Fruit fly (Drosophila melanogaster) whole organism, embryonic: ENCODE data around the gene CG17819.

ENCODE experiments used
- ATbp ChIP-seq: fragments of 200-800 bp; sonication (Bioruptor generic); optimal IDR thresholded peaks from 2 replicates; lab custom pipeline; 2017; ENCODE audit warnings: missing biosample characterization, mild to moderate bottlenecking, missing genetic modification characterization, missing genetic modification reagents
- Awh ChIP-seq: fragments of 200-800 bp; sonication (Bioruptor generic); IDR thresholded peaks from 2 replicates; pipeline ENCODE4, ENCODE4 v1.3.6; 2022; ENCODE audit warnings: missing biosample characterization, missing genetic modification characterization
- B-H1 ChIP-seq: fragments of 200-800 bp; sonication (Bioruptor generic); IDR thresholded peaks from 3 replicates; pipeline ENCODE4 v1.3.6; 2022; ENCODE audit warnings: missing biosample characterization, missing genetic modification characterization
- B-H2 ChIP-seq: fragments of 200-800 bp; sonication (Bioruptor generic); optimal IDR thresholded peaks from 2 replicates; lab custom pipeline; 2018; ENCODE audit warnings: missing biosample characterization, mild to moderate bottlenecking, missing genetic modification characterization
- CG10543 ChIP-seq: fragments of 200-800 bp; sonication (Bioruptor generic); optimal IDR thresholded peaks from 3 replicates; lab custom pipeline; 2017; ENCODE audit warnings: missing biosample characterization, mild to moderate bottlenecking, missing genetic modification characterization, moderate library complexity
- CG11247 ChIP-seq: fragments of 200-800 bp; sonication (Bioruptor generic); IDR thresholded peaks from 2 replicates; pipeline ENCODE4 v1.3.6; 2022; ENCODE audit warnings: missing biosample characterization, missing genetic modification characterization
- CG11504 ChIP-seq: fragments of 200-800 bp; sonication (Bioruptor generic); optimal IDR thresholded peaks from 3 replicates; lab custom pipeline; 2019; ENCODE audit warnings: missing biosample characterization, mild to moderate bottlenecking, missing genetic modification characterization, moderate library complexity
- CG12219 ChIP-seq: fragments of 200-800 bp; sonication (Bioruptor generic); optimal IDR thresholded peaks from 3 replicates; lab custom pipeline; 2018; ENCODE audit warnings: missing biosample characterization, mild to moderate bottlenecking, missing genetic modification characterization
- CG12299 ChIP-seq: fragments of 200-800 bp; sonication (Bioruptor generic); optimal IDR thresholded peaks from 2 replicates; lab custom pipeline; 2018; ENCODE audit warnings: missing biosample characterization, mild to moderate bottlenecking, missing genetic modification characterization
- CG12769 ChIP-seq: fragments of 200-800 bp; sonication (Bioruptor generic); optimal IDR thresholded peaks from 2 replicates; lab custom pipeline; 2019; ENCODE audit warnings: missing biosample characterization, mild to moderate bottlenecking, missing genetic modification characterization, moderate library complexity
- CG13894 ChIP-seq: fragments of 200-800 bp; sonication (Bioruptor generic); optimal IDR thresholded peaks from 3 replicates; lab custom pipeline; 2018; ENCODE audit warnings: missing biosample characterization, mild to moderate bottlenecking, missing genetic modification characterization, moderate library complexity
- CG1603 ChIP-seq: fragments of 200-800 bp; sonication (Bioruptor generic); optimal IDR thresholded peaks from 2 replicates; lab custom pipeline; 2019; ENCODE audit warnings: missing biosample characterization, mild to moderate bottlenecking, missing genetic modification characterization, moderate library complexity
- CG3407 ChIP-seq: fragments of 200-800 bp; sonication (Bioruptor generic); optimal IDR thresholded peaks from 2 replicates; lab custom pipeline; 2018; ENCODE audit warnings: missing biosample characterization, mild to moderate bottlenecking, missing genetic modification characterization
- CG4328 ChIP-seq: fragments of 200-800 bp; sonication (Bioruptor generic); optimal IDR thresholded peaks from 3 replicates; lab custom pipeline; 2017; ENCODE audit warnings: missing biosample characterization, missing genetic modification reagents, missing genetic modification characterization
- CG5180 ChIP-seq: fragments of 200-800 bp; sonication (Bioruptor generic); optimal IDR thresholded peaks from 3 replicates; lab custom pipeline; 2017; ENCODE audit warnings: missing biosample characterization, missing genetic modification characterization, mild to moderate bottlenecking, moderate library complexity, missing genetic modification reagents
- CoRest ChIP-seq: fragments of 200-800 bp; sonication (Bioruptor generic); optimal IDR thresholded peaks from 3 replicates; lab custom pipeline; 2018; ENCODE audit warnings: missing biosample characterization, mild to moderate bottlenecking, missing genetic modification characterization, moderate library complexity
- Dad ChIP-seq: fragments of 200-800 bp; sonication (Bioruptor generic); optimal IDR thresholded peaks from 3 replicates; lab custom pipeline; 2016; ENCODE audit warnings: missing biosample characterization, missing genetic modification characterization
- Dbx ChIP-seq: fragments of 200-800 bp; sonication (Bioruptor generic); IDR thresholded peaks from 3 replicates; pipeline ENCODE4 v1.3.6; 2022; ENCODE audit warnings: missing biosample characterization, missing genetic modification characterization
- Dref ChIP-seq: fragments of 200-800 bp; sonication (Bioruptor generic); IDR thresholded peaks from 2 replicates; pipeline ENCODE4 v1.3.6; 2022; ENCODE audit warnings: missing biosample characterization, missing genetic modification characterization
- E2f1 ChIP-seq: fragments of 200-800 bp; sonication (Bioruptor generic); IDR thresholded peaks from 2 replicates; pipeline ENCODE4 v1.3.6; 2022; ENCODE audit warnings: missing biosample characterization, missing genetic modification characterization
- ERR ChIP-seq: fragments of 200-800 bp; sonication (Bioruptor generic); optimal IDR thresholded peaks from 2 replicates; lab custom pipeline; 2016; ENCODE audit warnings: missing biosample characterization, missing genetic modification characterization
- HLH3B ChIP-seq: fragments of 200-800 bp; sonication (Bioruptor generic); IDR thresholded peaks from 2 replicates; pipeline ENCODE4 v1.3.6; 2022; ENCODE audit warnings: missing biosample characterization, missing genetic modification characterization
- HLH54F ChIP-seq: fragments of 200-800 bp; sonication (Bioruptor generic); optimal IDR thresholded peaks from 3 replicates; lab custom pipeline; 2016; ENCODE audit warnings: missing biosample characterization, missing genetic modification characterization
- Hr78 ChIP-seq, 2 experiments: fragments of 200-800 bp in 1 of 2; fragments of >200 bp in 1 of 2; sonication (Bioruptor generic) in 1 of 2; optimal IDR thresholded peaks; 2 replicates each; lab custom pipeline; 2017 to 2019; ENCODE audit warnings: missing biosample characterization in 2 of 2, missing genetic modification characterization in 2 of 2, mild to moderate bottlenecking in 1 of 2, moderate library complexity in 1 of 2
- MESR4 ChIP-seq: fragments of 200-800 bp; sonication (Bioruptor generic); optimal IDR thresholded peaks from 2 replicates; lab custom pipeline; 2018; ENCODE audit warnings: missing biosample characterization, mild to moderate bottlenecking, missing genetic modification characterization, moderate library complexity
- Mad ChIP-seq: fragments of 200-800 bp; sonication (Bioruptor generic); optimal IDR thresholded peaks from 2 replicates; lab custom pipeline; 2016; ENCODE audit warnings: missing biosample characterization, missing genetic modification characterization
- Max ChIP-seq: fragments of 200-800 bp; sonication (Bioruptor generic); optimal IDR thresholded peaks from 2 replicates; lab custom pipeline; 2016; ENCODE audit warnings: missing biosample characterization, mild to moderate bottlenecking, missing genetic modification characterization
- Med ChIP-seq: fragments of 200-800 bp; sonication (Bioruptor generic); peaks from one replicate; lab custom pipeline; 2016; ENCODE audit warnings: missing biosample characterization, missing genetic modification characterization, mild to moderate bottlenecking, inconsistent platforms, moderate library complexity
- Mrtf ChIP-seq: fragments of 200-800 bp; sonication (Bioruptor generic); IDR thresholded peaks from 3 replicates; pipeline ENCODE4 v1.3.6; 2022; ENCODE audit warnings: missing biosample characterization, missing genetic modification characterization
- Myb ChIP-seq: fragments of 200-800 bp; sonication (Bioruptor generic); optimal IDR thresholded peaks from 2 replicates; lab custom pipeline; 2016; ENCODE audit warnings: missing biosample characterization, missing genetic modification characterization
- Oli ChIP-seq: fragments of 200-800 bp; sonication (Bioruptor generic); optimal IDR thresholded peaks from 2 replicates; lab custom pipeline; 2018; ENCODE audit warnings: missing biosample characterization, mild to moderate bottlenecking, missing genetic modification characterization, moderate library complexity
- Ssrp ChIP-seq: fragments of 200-800 bp; sonication (Bioruptor generic); optimal IDR thresholded peaks from 2 replicates; lab custom pipeline; 2018; ENCODE audit warnings: missing biosample characterization, mild to moderate bottlenecking, missing genetic modification characterization, moderate library complexity
- Usf ChIP-seq: fragments of 200-800 bp; sonication (Bioruptor generic); optimal IDR thresholded peaks from 2 replicates; lab custom pipeline; 2017; ENCODE audit warnings: missing genotype, missing biosample characterization, missing genetic modification characterization
- Xbp1 ChIP-seq: fragments of 200-800 bp; sonication (Bioruptor generic); optimal IDR thresholded peaks from 3 replicates; lab custom pipeline; 2016; ENCODE audit warnings: missing biosample characterization, mild to moderate bottlenecking, missing genetic modification characterization
- chm ChIP-seq: fragments of 200-800 bp; sonication (Bioruptor generic); IDR thresholded peaks from 2 replicates; pipeline ENCODE4 v1.3.6; 2022; ENCODE audit warnings: missing biosample characterization, missing genetic modification characterization
- dm ChIP-seq: fragments of 200-800 bp; sonication (Bioruptor generic); optimal IDR thresholded peaks from 3 replicates; lab custom pipeline; 2016; ENCODE audit warnings: missing biosample characterization, missing genetic modification characterization
- fru ChIP-seq: fragments of >200 bp; optimal IDR thresholded peaks from 2 replicates; lab custom pipeline; 2017
- gcm2 ChIP-seq: fragments of 200-800 bp; sonication (Bioruptor generic); optimal IDR thresholded peaks from 2 replicates; lab custom pipeline; 2016; ENCODE audit warnings: missing biosample characterization, missing genetic modification characterization
- gsb-n ChIP-seq: fragments of 200-800 bp; sonication (Bioruptor generic); optimal IDR thresholded peaks from 3 replicates; lab custom pipeline; 2018; ENCODE audit warnings: missing biosample characterization, mild to moderate bottlenecking, missing genetic modification characterization
- her ChIP-seq: fragments of 200-800 bp; sonication (Bioruptor generic); optimal IDR thresholded peaks from 2 replicates; lab custom pipeline; 2016; ENCODE audit warnings: missing biosample characterization, missing genetic modification characterization
- jing ChIP-seq: fragments of 200-800 bp; sonication (Bioruptor generic); optimal IDR thresholded peaks from 2 replicates; lab custom pipeline; 2018; ENCODE audit warnings: missing biosample characterization, mild to moderate bottlenecking, missing genetic modification characterization
- ken ChIP-seq: fragments of 200-800 bp; sonication (Bioruptor generic); IDR thresholded peaks from 3 replicates; pipeline ENCODE4 v1.3.6; 2022; ENCODE audit warnings: missing biosample characterization, missing genetic modification characterization
- odd ChIP-seq: fragments of 200-800 bp; sonication (Bioruptor generic); optimal IDR thresholded peaks from 2 replicates; lab custom pipeline; 2017; ENCODE audit warnings: missing biosample characterization, mild to moderate bottlenecking, missing genetic modification characterization
- onecut ChIP-seq: fragments of 200-800 bp; sonication (Bioruptor generic); IDR thresholded peaks from 2 replicates; pipeline ENCODE4 v1.3.6; 2022; ENCODE audit warnings: missing biosample characterization, missing genetic modification characterization
- ro ChIP-seq: fragments of 200-800 bp; sonication (Bioruptor generic); IDR thresholded peaks from 2 replicates; pipeline ENCODE4 v1.3.6; 2022; ENCODE audit warnings: missing biosample characterization, missing genetic modification characterization
- sim ChIP-seq: fragments of 200-800 bp; sonication (Bioruptor generic); IDR thresholded peaks from 2 replicates; pipeline ENCODE4 v1.3.6; 2022; ENCODE audit warnings: missing biosample characterization, missing genetic modification characterization
- sisA ChIP-seq: fragments of 200-800 bp; sonication (Bioruptor generic); IDR thresholded peaks from 2 replicates; pipeline ENCODE4 v1.3.6; 2022; ENCODE audit warnings: missing biosample characterization, missing genetic modification characterization
- tgo ChIP-seq: fragments of 200-800 bp; sonication (Bioruptor generic); IDR thresholded peaks from 3 replicates; pipeline ENCODE4 v1.3.6; 2022; ENCODE audit warnings: missing biosample characterization, missing genetic modification characterization
- tin ChIP-seq: fragments of 200-800 bp; sonication (Bioruptor generic); optimal IDR thresholded peaks from 3 replicates; lab custom pipeline; 2016; ENCODE audit warnings: missing biosample characterization, missing genetic modification characterization
- tup ChIP-seq: fragments of 200-800 bp; sonication (Bioruptor generic); optimal IDR thresholded peaks from 2 replicates; lab custom pipeline; 2016; ENCODE audit warnings: missing biosample characterization, mild to moderate bottlenecking, missing genetic modification characterization, moderate library complexity
- twi ChIP-seq: fragments of 200-800 bp; optimal IDR thresholded peaks from 2 replicates; lab custom pipeline; 2019; ENCODE audit warnings: missing biosample characterization, mild to moderate bottlenecking, missing genetic modification characterization, moderate library complexity
- vvl ChIP-seq: fragments of 200-800 bp; sonication (Bioruptor generic); IDR thresholded peaks from 2 replicates; pipeline ENCODE4 v1.3.6; 2022; ENCODE audit warnings: missing biosample characterization, missing genetic modification characterization

The CG17819 gene

dm6 chr3R:21887588-21888007 lies 2.2 kb upstream of the CG17819 start (continued):
- TF ChIP-seq Max (no peak), Ssrp (tag; lab: Kevin White, UChicago) (peak; percentile 15), gsb-n (tag; lab: Kevin White, UChicago) (no peak), CG12219 (GFP tag; lab: Kevin White, UChicago) (no peak), tin (peak; percentile 12), B-H2 (GFP tag; lab: Kevin White, UChicago) (no peak), ATbp (GFP tag; lab: Kevin White, UChicago) (peak; percentile 14), HLH54F (GFP tag; lab: Kevin White, UChicago) (no peak), CG12299 (tag; lab: Kevin White, UChicago) (no peak), odd (GFP tag; lab: Kevin White, UChicago) (no peak), Xbp1 (GFP tag; lab: Kevin White, UChicago) (peak; percentile 42), her (no peak), sim (GFP tag; lab: Robert Waterston, UW) (0 out of 2 replicates have a peak, but pooled peaks have one; percentile 27), CG11247 (GFP tag; lab: Robert Waterston, UW) (no peak), CG5180 (GFP tag; lab: Kevin White, UChicago) (no peak), Myb (GFP tag; lab: Kevin White, UChicago) (no peak), onecut (GFP tag; lab: Robert Waterston, UW) (0 out of 2 replicates have a peak, but pooled peaks have one; percentile 24), CG12769 (no peak), CG13894 (tag; lab: Kevin White, UChicago) (no peak), E2f1 (GFP tag; lab: Robert Waterston, UW) (peak; percentile 57), Dbx (GFP tag; lab: Robert Waterston, UW) (no peak), CG3407 (GFP tag; lab: Kevin White, UChicago) (no peak), Med (GFP tag; lab: Kevin White, UChicago) (peak; percentile 85), MESR4 (GFP tag; lab: Kevin White, UChicago) (no peak), HLH3B (GFP tag; lab: Robert Waterston, UW) (peak; percentile 42; the same call in 1 of the 2 replicates), fru (lab: Kevin White, UChicago) (no peak), Usf (GFP tag; lab: Kevin White, UChicago) (no peak), tgo (peak; percentile 36; the same call in 1 of the 3 replicates), jing (GFP tag; lab: Kevin White, UChicago) (no peak), vvl (peak; percentile 77), Mrtf (GFP tag; lab: Robert Waterston, UW) (0 out of 3 replicates have a peak, but pooled peaks have one; percentile 43), B-H1 (GFP tag; lab: Robert Waterston, UW) (peak; percentile 29; the same call in 1 of the 3 replicates), chm (GFP tag; lab: Robert Waterston, UW) (no peak), CoRest (peak; percentile 45), gcm2 (no peak), CG1603 (tag; lab: Kevin White, UChicago) (peak; percentile 44), tup (GFP tag; lab: Kevin White, UChicago) (no peak), ken (GFP tag; lab: Robert Waterston, UW) (0 out of 3 replicates have a peak, but pooled peaks have one; percentile 53), CG10543 (GFP tag; lab: Kevin White, UChicago) (no peak), Hr78 (GFP tag; optimal IDR thresholded peaks at IDR 0.05; lab: Kevin White, UChicago) (no peak), ro (GFP tag; lab: Robert Waterston, UW) (no peak), Dad (GFP tag; lab: Kevin White, UChicago) (no peak), CG4328 (GFP tag; lab: Kevin White, UChicago) (no peak), Mad (GFP tag; lab: Kevin White, UChicago) (no peak), ERR (no peak), Awh (GFP tag; lab: Robert Waterston, UW) (0 out of 2 replicates have a peak, but pooled peaks have one; percentile 43), twi (tag; lab: Kevin White, UChicago) (no peak), Oli (tag; lab: Kevin White, UChicago) (peak; percentile 28), dm (no peak), CG11504 (no peak), Dref (no peak), sisA (GFP tag; lab: Robert Waterston, UW) (peak; percentile 51; the same call in 1 of the 2 replicates)
